Comparison of ENCODE assay signal across 1 fruit fly cellular context in the genomic region with DNA sequence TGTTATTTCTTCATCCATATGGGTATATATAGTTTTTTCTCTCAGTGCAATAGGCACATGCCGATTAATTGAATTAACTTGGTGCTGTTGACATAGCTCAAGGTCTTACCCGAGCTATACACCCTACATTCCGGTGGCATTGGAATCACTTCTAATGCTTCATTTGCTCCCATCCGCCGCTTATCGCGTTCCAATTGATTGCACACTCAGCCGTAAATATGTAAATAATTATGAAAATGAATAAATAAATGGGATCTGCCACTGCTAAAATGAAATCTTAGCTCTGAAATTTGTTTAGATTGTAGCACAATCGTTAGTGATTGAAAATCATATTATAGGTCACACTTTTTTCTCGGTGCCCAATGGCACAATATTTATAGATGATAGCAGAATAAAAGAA.
TF ChIP-seq lines count a peak whose summit lies in the region.

No protein-coding gene starts in this region.

TF ChIP-seq in whole organism, embryonic, 481 proteins besides CTCF, POLR2A, EP300 and RAD21 (continued from another document):
- TF ChIP-seq CG3407 (GFP tag; optimal IDR thresholded peaks at IDR 0.05; lab: Kevin White, UChicago) (peak; percentile 17), CG31388 (GFP tag; optimal IDR thresholded peaks at IDR 0.05; lab: Kevin White, UChicago) (no peak), slp2 (GFP tag; optimal IDR thresholded peaks at IDR 0.05; lab: Kevin White, UChicago) (no peak), CG12942 (GFP tag; optimal IDR thresholded peaks at IDR 0.05; lab: Kevin White, UChicago) (no peak), CG10321 (GFP tag; IDR thresholded peaks at IDR 0.05; lab: Robert Waterston, UW) (no peak), CG2678 (tag; optimal IDR thresholded peaks at IDR 0.05; lab: Kevin White, UChicago) (peak; percentile 42), CG15514 (GFP tag; optimal IDR thresholded peaks at IDR 0.05; lab: Kevin White, UChicago) (peak; percentile 7), ci (GFP tag; IDR thresholded peaks at IDR 0.05; lab: Robert Waterston, UW) (peak; percentile 42; the same call in 1 of the 3 replicates), zfh1 (GFP tag; IDR thresholded peaks at IDR 0.05; lab: Robert Waterston, UW) (no peak), CG7745 (tag; optimal IDR thresholded peaks at IDR 0.05; lab: Kevin White, UChicago) (no peak), corto (GFP tag; optimal IDR thresholded peaks at IDR 0.05; lab: Kevin White, UChicago) (no peak), sim (GFP tag; IDR thresholded peaks at IDR 0.05; lab: Robert Waterston, UW) (no peak), ATbp (GFP tag; optimal IDR thresholded peaks at IDR 0.05; lab: Kevin White, UChicago) (peak; percentile 17), CG6654 (GFP tag; optimal IDR thresholded peaks at IDR 0.05; lab: Kevin White, UChicago) (no peak), CG5953 (GFP tag; IDR thresholded peaks at IDR 0.05; lab: Robert Waterston, UW) (no peak), CG10431 (GFP tag; optimal IDR thresholded peaks at IDR 0.05; lab: Kevin White, UChicago) (no peak), E2f2 (GFP tag; IDR thresholded peaks at IDR 0.05; lab: Robert Waterston, UW) (no peak), nau (GFP tag; optimal IDR thresholded peaks at IDR 0.05; lab: Kevin White, UChicago) (no peak), CG12769 (tag; optimal IDR thresholded peaks at IDR 0.05; lab: Kevin White, UChicago) (peak; percentile 4), crp (GFP tag; optimal IDR thresholded peaks at IDR 0.05; lab: Kevin White, UChicago) (no peak), CG34224 (GFP tag; IDR thresholded peaks at IDR 0.05; lab: Robert Waterston, UW; ENCODE audit: partially characterized antibody) (no peak), Drgx (GFP tag; IDR thresholded peaks at IDR 0.05; lab: Robert Waterston, UW) (no peak), CG9215 (GFP tag; IDR thresholded peaks at IDR 0.05; lab: Robert Waterston, UW) (no peak), HmgZ (tag; optimal IDR thresholded peaks at IDR 0.05; lab: Kevin White, UChicago) (peak; percentile 4), CG15479 (GFP tag; optimal IDR thresholded peaks at IDR 0.05; lab: Kevin White, UChicago) (no peak), Atf3 (GFP tag; optimal IDR thresholded peaks at IDR 0.05; lab: Kevin White, UChicago) (no peak), lola (GFP tag; optimal IDR thresholded peaks at IDR 0.05; lab: Kevin White, UChicago) (no peak), Hr51 (GFP tag; optimal IDR thresholded peaks at IDR 0.05; lab: Kevin White, UChicago) (peak in 1 of 2 experiments; percentile 25), CG17568 (GFP tag; optimal IDR thresholded peaks at IDR 0.05; lab: Kevin White, UChicago) (peak; percentile 19), CG7556 (GFP tag; optimal IDR thresholded peaks at IDR 0.05; lab: Kevin White, UChicago) (peak; percentile 30), lab (GFP tag; optimal IDR thresholded peaks at IDR 0.05; lab: Kevin White, UChicago) (peak; percentile 46), scrt (GFP tag; optimal IDR thresholded peaks at IDR 0.05; lab: Kevin White, UChicago) (no peak), CG13775 (GFP tag; optimal IDR thresholded peaks at IDR 0.05; lab: Kevin White, UChicago) (no peak), Bteb2 (GFP tag; optimal IDR thresholded peaks at IDR 0.05; lab: Kevin White, UChicago) (no peak), CG18476 (GFP tag; optimal IDR thresholded peaks at IDR 0.05; lab: Kevin White, UChicago) (no peak), Optix (GFP tag; IDR thresholded peaks at IDR 0.05; lab: Robert Waterston, UW) (no peak), fu2 (GFP tag; optimal IDR thresholded peaks at IDR 0.05; lab: Kevin White, UChicago) (no peak), chn (GFP tag; optimal IDR thresholded peaks at IDR 0.05; lab: Kevin White, UChicago) (no peak), Doc2 (GFP tag; IDR thresholded peaks at IDR 0.05; lab: Robert Waterston, UW) (no peak), CG10654 (GFP tag; optimal IDR thresholded peaks at IDR 0.05; lab: Kevin White, UChicago) (no peak), Side (GFP tag; optimal IDR thresholded peaks at IDR 0.05; lab: Kevin White, UChicago) (no peak), eve (GFP tag; optimal IDR thresholded peaks at IDR 0.05; lab: Kevin White, UChicago) (peak in 1 of 2 experiments; percentile 25), hb (GFP tag; IDR thresholded peaks at IDR 0.05; lab: Robert Waterston, UW; ENCODE audit: partially characterized antibody) (no peak), org-1 (GFP tag; optimal IDR thresholded peaks at IDR 0.05; lab: Kevin White, UChicago) (no peak), pho (GFP tag; optimal IDR thresholded peaks at IDR 0.05; lab: Kevin White, UChicago) (no peak), en (GFP tag; optimal IDR thresholded peaks at IDR 0.05; lab: Kevin White, UChicago) (no peak), dmrt99B (tag; optimal IDR thresholded peaks at IDR 0.05; lab: Kevin White, UChicago) (peak; percentile 16), Ssrp (tag; optimal IDR thresholded peaks at IDR 0.05; lab: Kevin White, UChicago) (no peak), croc (GFP tag; conservative IDR thresholded peaks at IDR 0.05; lab: Robert Waterston, UW) (no peak), fd64A (GFP tag; optimal IDR thresholded peaks at IDR 0.05; lab: Kevin White, UChicago) (no peak), CG12155 (GFP tag; optimal IDR thresholded peaks at IDR 0.05; lab: Kevin White, UChicago) (no peak), lilli (GFP tag; optimal IDR thresholded peaks at IDR 0.05; lab: Kevin White, UChicago) (no peak), Blimp-1 (GFP tag; optimal IDR thresholded peaks at IDR 0.05; lab: Kevin White, UChicago) (no peak), Jarid2 (GFP tag; optimal IDR thresholded peaks at IDR 0.05; lab: Kevin White, UChicago) (no peak), D19A (tag; optimal IDR thresholded peaks at IDR 0.05; lab: Kevin White, UChicago) (no peak), ftz-f1 (GFP tag; optimal IDR thresholded peaks at IDR 0.05; lab: Kevin White, UChicago) (peak; percentile 25), CG12219 (GFP tag; optimal IDR thresholded peaks at IDR 0.05; lab: Kevin White, UChicago) (no peak), row (GFP tag; IDR thresholded peaks at IDR 0.05; lab: Robert Waterston, UW) (peak; percentile 47; the same call in 1 of the 3 replicates), abd-A (tag; optimal IDR thresholded peaks at IDR 0.05; lab: Kevin White, UChicago) (peak; percentile 8), NfI (GFP tag; optimal IDR thresholded peaks at IDR 0.05; lab: Kevin White, UChicago) (no peak), tap (tag; optimal IDR thresholded peaks at IDR 0.05; lab: Kevin White, UChicago) (no peak), CG9727 (GFP tag; optimal IDR thresholded peaks at IDR 0.05; lab: Kevin White, UChicago) (no peak), Eip74EF (GFP tag; optimal IDR thresholded peaks at IDR 0.05; lab: Kevin White, UChicago) (peak in 1 of 2 experiments; percentile 30), CG4360 (GFP tag; IDR thresholded peaks at IDR 0.05; lab: Robert Waterston, UW) (no peak)
